Fruit fly (Drosophila melanogaster) whole organism, embryonic: ENCODE results near the gene dysf.

Source experiments
- B-H2 ChIP-seq: fragments of 200-800 bp; sonication (Bioruptor generic); optimal IDR thresholded peaks from 2 replicates; lab custom pipeline; 2018; ENCODE audit warnings: missing biosample characterization, mild to moderate bottlenecking, missing genetic modification characterization
- CG12104 ChIP-seq: fragments of 200-800 bp; sonication (Bioruptor generic); optimal IDR thresholded peaks from 3 replicates; lab custom pipeline; 2016; ENCODE audit warnings: missing biosample characterization, missing genetic modification characterization
- CG12155 ChIP-seq: fragments of 200-800 bp; sonication (Bioruptor generic); optimal IDR thresholded peaks from 3 replicates; lab custom pipeline; 2016; ENCODE audit warnings: missing biosample characterization, missing genetic modification characterization
- CG13296 ChIP-seq: fragments of 200-800 bp; sonication (Bioruptor generic); optimal IDR thresholded peaks from 3 replicates; lab custom pipeline; 2018; ENCODE audit warnings: missing biosample characterization, mild to moderate bottlenecking, missing genetic modification characterization
- CG16779 ChIP-seq: fragments of 200-800 bp; sonication (Bioruptor generic); IDR thresholded peaks from 2 replicates; pipeline ENCODE4 v1.3.6; 2022; ENCODE audit warnings: missing biosample characterization, missing genetic modification characterization
- CG17912 ChIP-seq: fragments of 200-800 bp; sonication (Bioruptor generic); optimal IDR thresholded peaks from 2 replicates; lab custom pipeline; 2018; ENCODE audit warnings: missing biosample characterization, mild to moderate bottlenecking, missing genetic modification characterization
- CG18619 ChIP-seq: fragments of 200-800 bp; sonication (Bioruptor generic); optimal IDR thresholded peaks from 3 replicates; lab custom pipeline; 2017; ENCODE audit warnings: missing biosample characterization, mild to moderate bottlenecking, missing genetic modification characterization
- CG30403 ChIP-seq: fragments of 200-800 bp; sonication (Bioruptor generic); optimal IDR thresholded peaks from 3 replicates; lab custom pipeline; 2016; ENCODE audit warnings: missing biosample characterization, missing genetic modification characterization
- CG3065 ChIP-seq: fragments of 200-800 bp; sonication (Bioruptor generic); optimal IDR thresholded peaks from 2 replicates; lab custom pipeline; 2016; ENCODE audit warnings: missing biosample characterization, missing genetic modification characterization
- CG31365 ChIP-seq: fragments of 200-800 bp; sonication (Bioruptor generic); optimal IDR thresholded peaks from 2 replicates; lab custom pipeline; 2018; ENCODE audit warnings: missing biosample characterization, mild to moderate bottlenecking, missing genetic modification characterization
- CG33557 ChIP-seq: fragments of 200-800 bp; sonication (Bioruptor generic); optimal IDR thresholded peaks from 2 replicates; lab custom pipeline; 2019; ENCODE audit warnings: missing biosample characterization, mild to moderate bottlenecking, missing genetic modification characterization, moderate library complexity
- CG3847 ChIP-seq: fragments of 200-800 bp; sonication (Bioruptor generic); IDR thresholded peaks from 2 replicates; pipeline ENCODE4 v1.3.6; 2022; ENCODE audit warnings: missing biosample characterization, missing genetic modification characterization
- CG4820 ChIP-seq: fragments of 200-800 bp; sonication (Bioruptor generic); optimal IDR thresholded peaks from 3 replicates; lab custom pipeline; 2016; ENCODE audit warnings: missing biosample characterization, missing genetic modification characterization
- CG5245 ChIP-seq: fragments of 200-800 bp; sonication (Bioruptor generic); optimal IDR thresholded peaks from 3 replicates; lab custom pipeline; 2016; ENCODE audit warnings: missing biosample characterization, missing genetic modification characterization
- CG6272 ChIP-seq: fragments of 200-800 bp; sonication (Bioruptor generic); IDR thresholded peaks from 2 replicates; pipeline ENCODE4 v1.3.6; 2022; ENCODE audit warnings: missing biosample characterization, missing genetic modification characterization
- CG7745 ChIP-seq: fragments of 200-800 bp; sonication (Bioruptor generic); optimal IDR thresholded peaks from 2 replicates; lab custom pipeline; 2018; ENCODE audit warnings: missing biosample characterization, mild to moderate bottlenecking, missing genetic modification characterization, moderate library complexity
- CG8281 ChIP-seq: fragments of 200-800 bp; sonication (Bioruptor generic); optimal IDR thresholded peaks from 2 replicates; lab custom pipeline; 2018; ENCODE audit warnings: missing biosample characterization, mild to moderate bottlenecking, missing genetic modification characterization, moderate library complexity
- CG9727 ChIP-seq: fragments of 200-800 bp; sonication (Bioruptor generic); optimal IDR thresholded peaks from 3 replicates; lab custom pipeline; 2017; ENCODE audit warnings: missing biosample characterization, mild to moderate bottlenecking, missing genetic modification characterization
- CG9932 ChIP-seq: fragments of 200-800 bp; sonication (Bioruptor generic); IDR thresholded peaks from 2 replicates; pipeline ENCODE4 v1.3.6; 2022; ENCODE audit warnings: missing biosample characterization, missing genetic modification characterization
- CoRest ChIP-seq: fragments of 200-800 bp; sonication (Bioruptor generic); optimal IDR thresholded peaks from 3 replicates; lab custom pipeline; 2018; ENCODE audit warnings: missing biosample characterization, mild to moderate bottlenecking, missing genetic modification characterization, moderate library complexity
- HLH54F ChIP-seq: fragments of 200-800 bp; sonication (Bioruptor generic); optimal IDR thresholded peaks from 3 replicates; lab custom pipeline; 2016; ENCODE audit warnings: missing biosample characterization, missing genetic modification characterization
- HmgZ ChIP-seq: fragments of 200-800 bp; sonication (Bioruptor generic); optimal IDR thresholded peaks from 2 replicates; lab custom pipeline; 2018; ENCODE audit warnings: missing biosample characterization, mild to moderate bottlenecking, missing genetic modification characterization
- Med ChIP-seq: fragments of 200-800 bp; sonication (Bioruptor generic); peaks from one replicate; lab custom pipeline; 2016; ENCODE audit warnings: missing biosample characterization, missing genetic modification characterization, mild to moderate bottlenecking, inconsistent platforms, moderate library complexity
- NC2α ChIP-seq: fragments of 200-800 bp; sonication (Bioruptor generic); optimal IDR thresholded peaks from 2 replicates; lab custom pipeline; 2016; ENCODE audit warnings: missing biosample characterization, missing genetic modification characterization
- NfI ChIP-seq: fragments of 200-800 bp; sonication (Bioruptor generic); optimal IDR thresholded peaks from 3 replicates; lab custom pipeline; 2018; ENCODE audit warnings: missing biosample characterization, mild to moderate bottlenecking, missing genetic modification characterization, moderate library complexity
- Vsx1 ChIP-seq: fragments of 200-800 bp; sonication (Bioruptor generic); optimal IDR thresholded peaks from 2 replicates; lab custom pipeline; 2017; ENCODE audit warnings: missing biosample characterization, mild to moderate bottlenecking, missing genetic modification characterization, missing genetic modification reagents
- al ChIP-seq: fragments of 200-800 bp; sonication (Bioruptor generic); IDR thresholded peaks from 2 replicates; pipeline ENCODE4 v1.3.6; 2022; ENCODE audit warnings: missing biosample characterization, missing genetic modification characterization
- ap ChIP-seq: fragments of 200-800 bp; sonication (Bioruptor generic); IDR thresholded peaks from 2 replicates; pipeline ENCODE4 v1.3.6; 2022; ENCODE audit warnings: missing biosample characterization, missing genetic modification characterization
- bab2 ChIP-seq: fragments of 200-800 bp; sonication (Bioruptor generic); optimal IDR thresholded peaks from 2 replicates; lab custom pipeline; 2016; ENCODE audit warnings: missing biosample characterization, missing genetic modification characterization
- bcd ChIP-seq: fragments of 200-800 bp; sonication (Bioruptor generic); optimal IDR thresholded peaks from 2 replicates; lab custom pipeline; 2017; ENCODE audit warnings: missing biosample characterization, mild to moderate bottlenecking, missing genetic modification characterization
- chinmo ChIP-seq: fragments of 200-800 bp; sonication (Bioruptor generic); IDR thresholded peaks from 4 replicates; pipeline ENCODE4 v1.3.6; 2022; ENCODE audit warnings: missing biosample characterization, missing genetic modification characterization; ENCODE audit not compliant: partially characterized antibody
- crol ChIP-seq: fragments of 200-800 bp; sonication (Bioruptor generic); IDR thresholded peaks from 2 replicates; pipeline ENCODE4 v1.3.6; 2022; ENCODE audit warnings: missing biosample characterization, missing genetic modification characterization
- cwo ChIP-seq: fragments of 200-800 bp; sonication (Bioruptor generic); optimal IDR thresholded peaks from 3 replicates; lab custom pipeline; 2017; ENCODE audit warnings: missing biosample characterization, missing genetic modification characterization, mild to moderate bottlenecking, moderate library complexity, missing genetic modification reagents
- danr ChIP-seq: fragments of 200-800 bp; sonication (Bioruptor generic); IDR thresholded peaks from 2 replicates; pipeline ENCODE4 v1.3.6; 2022; ENCODE audit warnings: missing biosample characterization, missing genetic modification characterization
- dysf ChIP-seq: fragments of 200-800 bp; sonication (Bioruptor generic); IDR thresholded peaks from 3 replicates; pipeline ENCODE4 v1.3.6; 2022; ENCODE audit warnings: missing biosample characterization, missing genetic modification characterization
- ems ChIP-seq: fragments of 200-800 bp; sonication (Bioruptor generic); optimal IDR thresholded peaks from 3 replicates; lab custom pipeline; 2016; ENCODE audit warnings: missing biosample characterization, missing genetic modification characterization
- fd102C ChIP-seq: fragments of 200-800 bp; sonication (Bioruptor generic); optimal IDR thresholded peaks from 2 replicates; lab custom pipeline; 2018; ENCODE audit warnings: missing biosample characterization, mild to moderate bottlenecking, missing genetic modification characterization, moderate library complexity
- ftz-f1 ChIP-seq: fragments of 200-800 bp; sonication (Bioruptor generic); optimal IDR thresholded peaks from 2 replicates; lab custom pipeline; 2016; ENCODE audit warnings: missing biosample characterization, missing genetic modification characterization
- gcm ChIP-seq: fragments of 200-800 bp; sonication (Bioruptor generic); optimal IDR thresholded peaks from 2 replicates; lab custom pipeline; 2019; ENCODE audit warnings: missing biosample characterization, mild to moderate bottlenecking, missing genetic modification characterization, moderate library complexity
- gt ChIP-seq: fragments of 200-800 bp; sonication (Bioruptor generic); IDR thresholded peaks from 2 replicates; pipeline ENCODE4 v1.3.6; 2022; ENCODE audit warnings: missing biosample characterization, missing genetic modification characterization
- hth ChIP-seq: fragments of >200 bp; optimal IDR thresholded peaks from 2 replicates; lab custom pipeline; 2017; ENCODE audit warnings: inconsistent platforms
- jumu ChIP-seq: fragments of 200-800 bp; sonication (Bioruptor generic); optimal IDR thresholded peaks from 3 replicates; lab custom pipeline; 2016; ENCODE audit warnings: missing biosample characterization, missing genetic modification characterization
- knrl ChIP-seq: fragments of 200-800 bp; sonication (Bioruptor generic); IDR thresholded peaks from 3 replicates; pipeline ENCODE4 v1.3.6; 2022; ENCODE audit warnings: missing biosample characterization, missing genetic modification characterization; ENCODE audit not compliant: partially characterized antibody
- mirr ChIP-seq: fragments of 200-800 bp; sonication (Bioruptor generic); optimal IDR thresholded peaks from 3 replicates; lab custom pipeline; 2018; ENCODE audit warnings: missing biosample characterization, mild to moderate bottlenecking, missing genetic modification characterization
- ranshi ChIP-seq: fragments of 200-800 bp; sonication (Bioruptor generic); IDR thresholded peaks from 2 replicates; pipeline ENCODE4 v1.3.6; 2022; ENCODE audit warnings: missing biosample characterization, missing genetic modification characterization
- sd ChIP-seq: fragments of 200-800 bp; sonication (Bioruptor generic); optimal IDR thresholded peaks from 3 replicates; lab custom pipeline; 2018; ENCODE audit warnings: missing biosample characterization, mild to moderate bottlenecking, missing genetic modification characterization, moderate library complexity
- sr ChIP-seq: fragments of 200-800 bp; sonication (Bioruptor generic); IDR thresholded peaks from 3 replicates; pipeline ENCODE4 v1.3.6; 2022; ENCODE audit warnings: missing biosample characterization, missing genetic modification characterization
- tio ChIP-seq: fragments of 200-800 bp; sonication (Bioruptor generic); optimal IDR thresholded peaks from 2 replicates; lab custom pipeline; 2017; ENCODE audit warnings: missing biosample characterization, missing genetic modification characterization, inconsistent platforms
- tna ChIP-seq: fragments of 200-800 bp; sonication (Bioruptor generic); IDR thresholded peaks from 2 replicates; pipeline ENCODE4 v1.3.6; 2022; ENCODE audit warnings: missing biosample characterization, missing genetic modification characterization; ENCODE audit not compliant: partially characterized antibody
- usp ChIP-seq: fragments of >200 bp; optimal IDR thresholded peaks from 2 replicates; lab custom pipeline; 2017; ENCODE audit warnings: missing biosample characterization, missing genetic modification characterization
- vvl ChIP-seq: fragments of 200-800 bp; sonication (Bioruptor generic); IDR thresholded peaks from 2 replicates; pipeline ENCODE4 v1.3.6; 2022; ENCODE audit warnings: missing biosample characterization, missing genetic modification characterization
- wor ChIP-seq: fragments of 200-800 bp; sonication (Bioruptor generic); IDR thresholded peaks from 2 replicates; pipeline ENCODE4 v1.3.6; 2022; ENCODE audit warnings: missing biosample characterization, missing genetic modification characterization

dysf gene

DNA sequence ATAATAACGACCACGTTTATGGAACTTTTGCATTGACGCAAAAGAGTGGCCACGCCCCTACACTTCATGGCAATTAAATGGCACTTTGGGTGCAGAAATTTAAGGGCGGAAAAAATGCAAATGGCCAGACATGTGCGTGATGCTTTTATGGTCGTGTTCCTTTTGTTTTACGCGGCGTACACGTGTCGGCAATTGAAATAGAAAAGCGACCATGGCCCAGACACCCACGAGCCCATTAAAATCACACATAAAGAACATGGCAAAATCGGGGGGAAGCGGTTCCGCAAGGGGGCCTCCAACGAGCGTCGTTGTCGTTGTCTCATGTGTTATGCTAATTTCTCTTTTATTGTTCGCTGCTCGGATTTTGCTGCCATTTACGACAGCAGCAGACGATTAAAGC is 6.9 kb upstream of the dysf start (continued):
- TF ChIP-seq mirr (GFP tag; lab: Kevin White, UChicago) (peak; percentile 39), crol (GFP tag; lab: Robert Waterston, UW) (peak; percentile 19; the same call in 1 of the 2 replicates), CG17912 (GFP tag; lab: Kevin White, UChicago) (no peak), bcd (no peak), CG9727 (GFP tag; lab: Kevin White, UChicago) (no peak), cwo (GFP tag; lab: Kevin White, UChicago) (peak; percentile 30), CG8281 (no peak), chinmo (GFP tag; lab: Robert Waterston, UW) (0 out of 4 replicates have a peak, but pooled peaks have one; percentile 23), bab2 (GFP tag; lab: Kevin White, UChicago) (no peak), ap (no peak), CG3847 (no peak), danr (GFP tag; lab: Robert Waterston, UW) (no peak), CG7745 (no peak), knrl (GFP tag; lab: Robert Waterston, UW) (no peak), HmgZ (no peak), wor (no peak), CG12104 (GFP tag; lab: Kevin White, UChicago) (no peak), tna (GFP tag; lab: Robert Waterston, UW) (0 out of 2 replicates have a peak, but pooled peaks have one; percentile 22), hth (lab: Kevin White, UChicago) (no peak), al (GFP tag; lab: Robert Waterston, UW) (no peak), CG6272 (GFP tag; lab: Robert Waterston, UW) (no peak), CG3065 (GFP tag; lab: Kevin White, UChicago) (no peak), CG4820 (GFP tag; lab: Kevin White, UChicago) (no peak), gcm (no peak), dysf (no peak), CG13296 (GFP tag; lab: Kevin White, UChicago) (no peak), CG31365 (tag; lab: Kevin White, UChicago) (no peak), NfI (no peak), CG33557 (GFP tag; lab: Kevin White, UChicago) (no peak), vvl (no peak), NC2α (GFP tag; lab: Kevin White, UChicago) (no peak), fd102C (GFP tag; lab: Kevin White, UChicago) (no peak), CG18619 (no peak), usp (GFP tag; lab: Kevin White, UChicago) (no peak), CG16779 (GFP tag; lab: Robert Waterston, UW) (0 out of 2 replicates have a peak, but pooled peaks have one; percentile 19), sd (tag; lab: Kevin White, UChicago) (no peak), sr (GFP tag; lab: Robert Waterston, UW) (peak; percentile 75; the same call in 2 of the 3 replicates), ftz-f1 (peak; percentile 26), Vsx1 (GFP tag; lab: Kevin White, UChicago) (no peak), ranshi (GFP tag; lab: Robert Waterston, UW) (no peak), CG5245 (GFP tag; lab: Kevin White, UChicago) (no peak), jumu (GFP tag; lab: Kevin White, UChicago) (no peak), CG12155 (GFP tag; lab: Kevin White, UChicago) (no peak), gt (no peak), tio (GFP tag; lab: Kevin White, UChicago) (no peak), CG9932 (GFP tag; lab: Robert Waterston, UW) (no peak), CoRest (tag; lab: Kevin White, UChicago) (no peak), HLH54F (GFP tag; lab: Kevin White, UChicago) (no peak), ems (GFP tag; lab: Kevin White, UChicago) (no peak), Med (peak; percentile 48), CG30403 (GFP tag; lab: Kevin White, UChicago) (no peak), B-H2 (GFP tag; lab: Kevin White, UChicago) (no peak)
